Worm (Caenorhabditis elegans): ENCODE data around the gene slc-9B.2.

slc-9B.2 gene

ce11 chrV:16333412-16333811, 5.4 kb upstream of the slc-9B.2 start, which contains the start of gene srh-167:
Gene srh-167 (plus strand): TSS chrV:16333712.
- no peak for TF ChIP-seq W03F9.2 (tag; optimal IDR thresholded peaks at IDR 0.05)
- TF ChIP-seq dao-5 (tag; optimal IDR thresholded peaks at IDR 0.05), result no peak
- TF ChIP-seq him-1 (tag; optimal IDR thresholded peaks at IDR 0.05), result no peak

- TF ChIP-seq dao-5 (tag; optimal IDR thresholded peaks at IDR 0.05), result no peak
- no peak for TF ChIP-seq him-1 (tag; optimal IDR thresholded peaks at IDR 0.05)
- no peak for TF ChIP-seq W03F9.2 (tag; optimal IDR thresholded peaks at IDR 0.05)
Measured at ce11 chrV:16336326-16336725, 2.5 kb upstream of the slc-9B.2 start, which contains the start of gene srw-87. Gene srw-87 (plus strand): TSS chrV:16336626.

DNA sequence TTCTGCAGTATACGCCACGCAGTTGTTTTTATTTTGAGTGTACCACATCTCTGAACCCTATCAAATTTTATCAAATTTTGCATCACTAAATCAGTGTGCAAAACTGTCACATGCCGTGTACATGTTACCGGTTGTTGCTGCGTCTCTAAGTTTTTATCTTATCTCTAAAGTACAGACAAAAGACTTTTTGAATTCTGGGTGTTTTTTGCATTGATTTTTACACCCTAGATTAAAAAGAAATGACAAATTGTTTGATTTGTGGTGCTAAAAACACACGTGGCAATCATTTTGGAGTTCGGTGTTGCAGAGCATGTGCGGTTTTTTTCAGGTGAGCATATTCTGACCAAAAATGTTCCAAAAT, 3.4 kb downstream of the slc-9B.2 start, which contains the start of gene nhr-193:
Gene nhr-193 (plus strand): TSS at position 51 of the 361 bp plus-strand sequence.
- TF ChIP-seq dao-5 (tag; optimal IDR thresholded peaks at IDR 0.05), result no peak
- no peak for TF ChIP-seq him-1 (tag; optimal IDR thresholded peaks at IDR 0.05)
- no peak for TF ChIP-seq W03F9.2 (tag; optimal IDR thresholded peaks at IDR 0.05)

- TF ChIP-seq him-1 (tag; optimal IDR thresholded peaks at IDR 0.05), result no peak
Measured at ce11 chrV:16346406-16347108, 7.7 kb downstream of the slc-9B.2 start, which contains the start of the genes W08G11.5 and W08G11.1. Gene W08G11.5 (minus strand): TSS chrV:16346506. Gene W08G11.1 (plus strand): TSS chrV:16347058.

DNA sequence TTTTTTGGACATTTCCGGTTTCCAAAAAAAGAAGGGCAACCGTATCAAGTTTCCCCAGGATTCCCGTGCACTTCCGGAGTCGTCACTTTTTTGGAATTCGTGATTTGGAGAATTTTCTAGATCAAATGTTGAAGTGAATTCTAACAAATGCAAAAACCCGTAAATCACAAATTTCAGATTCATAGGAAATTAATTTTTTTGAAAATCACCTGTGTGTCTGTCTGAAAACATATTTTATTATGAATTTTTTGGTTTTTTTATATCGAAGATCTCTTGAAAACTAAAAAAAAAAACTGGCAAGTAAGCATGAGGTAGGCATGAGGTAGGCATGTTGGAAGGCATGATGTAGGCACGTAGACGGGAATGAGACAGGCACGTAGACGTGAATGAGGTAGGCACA, 11.2 kb downstream of the slc-9B.2 start:
- TF ChIP-seq him-1 (tag; optimal IDR thresholded peaks at IDR 0.05) (no peak), dao-5 (tag; optimal IDR thresholded peaks at IDR 0.05) (no peak), W03F9.2 (tag; optimal IDR thresholded peaks at IDR 0.05) (no peak)

ce11 chrV:16350775-16351378, 12.0 kb downstream of the slc-9B.2 start:
- TF ChIP-seq dao-5 (tag; optimal IDR thresholded peaks at IDR 0.05), result no peak
- no peak for TF ChIP-seq W03F9.2 (tag; optimal IDR thresholded peaks at IDR 0.05)
- peak; percentile 81 for TF ChIP-seq him-1 (tag; optimal IDR thresholded peaks at IDR 0.05)

DNA sequence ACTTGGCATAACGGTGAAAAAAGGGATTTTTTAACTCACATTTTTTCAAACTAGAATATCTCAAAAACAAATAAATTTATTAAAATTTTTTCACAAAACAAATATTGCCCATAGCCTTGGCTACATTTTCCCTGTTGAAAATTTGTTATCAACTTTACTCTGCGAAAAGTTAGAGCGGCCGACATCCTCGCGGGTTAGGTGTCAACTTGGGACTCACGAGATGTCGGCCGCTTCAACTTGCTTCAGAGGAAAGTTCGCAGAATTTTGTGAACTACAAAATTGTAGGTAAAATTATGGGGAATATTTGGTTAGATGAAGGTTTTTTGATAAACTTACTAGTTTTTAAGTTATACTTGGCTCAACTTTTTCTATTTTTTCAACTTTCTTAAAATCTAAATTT, 12.9 kb downstream of the slc-9B.2 start:
- TF ChIP-seq him-1 (tag; optimal IDR thresholded peaks at IDR 0.05) (no peak), W03F9.2 (tag; optimal IDR thresholded peaks at IDR 0.05) (no peak), dao-5 (tag; optimal IDR thresholded peaks at IDR 0.05) (no peak)

DNA sequence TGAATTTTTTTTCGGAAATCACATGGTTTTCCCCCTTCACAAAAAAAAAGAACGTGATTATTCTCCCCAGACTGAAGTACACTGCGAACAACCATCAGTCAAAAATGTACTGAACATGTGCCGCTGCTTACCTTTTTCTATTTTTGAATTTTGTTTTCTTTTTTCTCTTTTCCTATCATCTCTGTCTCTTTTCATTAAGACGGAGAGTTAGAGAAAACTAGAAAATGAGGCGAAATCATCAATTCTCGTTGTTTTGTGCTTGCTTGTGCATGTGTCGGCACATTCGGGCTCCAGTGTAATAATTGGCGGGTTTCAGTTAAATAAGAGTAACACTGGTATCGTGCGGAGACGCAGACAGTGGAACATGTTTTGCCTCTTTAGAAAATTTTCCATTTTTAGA, 13.4 kb downstream of the slc-9B.2 start:
- TF ChIP-seq W03F9.2 (tag; optimal IDR thresholded peaks at IDR 0.05) (peak; percentile 17), dao-5 (tag; optimal IDR thresholded peaks at IDR 0.05) (no peak), him-1 (tag; optimal IDR thresholded peaks at IDR 0.05) (no peak)

DNA sequence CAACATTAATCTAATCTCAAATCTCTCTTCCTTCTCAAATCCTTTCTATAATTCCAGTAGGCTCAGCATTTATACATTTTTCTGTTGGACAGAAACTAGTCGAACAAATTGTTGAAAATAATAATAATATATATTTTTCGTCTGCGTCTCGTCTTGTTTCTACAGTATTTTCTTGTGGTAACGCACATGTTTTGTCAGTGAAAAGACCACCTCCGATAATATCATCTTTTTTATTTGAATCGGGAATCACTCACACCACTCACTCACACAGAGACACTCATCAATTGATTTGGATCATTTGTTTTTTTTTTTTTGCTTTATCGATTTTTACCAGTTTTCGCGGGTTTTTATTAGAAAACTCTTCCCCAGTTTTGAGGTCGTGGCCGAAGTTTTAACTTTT, 15.8 kb downstream of the slc-9B.2 start:
- TF ChIP-seq W03F9.2 (tag; optimal IDR thresholded peaks at IDR 0.05), result no peak
- TF ChIP-seq him-1 (tag; optimal IDR thresholded peaks at IDR 0.05), result no peak
- no peak for TF ChIP-seq dao-5 (tag; optimal IDR thresholded peaks at IDR 0.05)

- TF ChIP-seq dao-5 (tag; optimal IDR thresholded peaks at IDR 0.05) (no peak), W03F9.2 (tag; optimal IDR thresholded peaks at IDR 0.05) (peak; percentile 64), him-1 (tag; optimal IDR thresholded peaks at IDR 0.05) (peak; percentile 86)
Measured at ce11 chrV:16355941-16356340, 17.1 kb downstream of the slc-9B.2 start.

DNA sequence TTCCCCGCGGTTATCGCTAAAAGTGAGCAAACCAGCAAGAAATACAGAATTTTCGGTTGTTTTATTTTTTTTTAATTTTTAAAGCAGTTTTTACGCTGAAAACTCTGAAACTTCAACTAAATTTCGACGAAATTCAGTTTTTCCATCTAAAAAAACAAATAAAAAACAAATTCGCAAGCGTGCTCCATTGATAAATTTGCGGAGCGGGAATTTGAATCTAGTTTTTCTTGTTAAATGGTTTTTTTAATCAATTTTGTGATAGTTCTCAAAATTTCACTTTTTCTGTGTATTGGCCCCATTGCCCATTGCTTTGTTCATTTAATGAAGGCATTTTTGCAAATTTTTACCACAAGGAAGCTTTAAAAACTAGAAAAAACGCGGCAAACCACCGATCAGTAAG, 18.0 kb downstream of the slc-9B.2 start:
- no peak for TF ChIP-seq him-1 (tag; optimal IDR thresholded peaks at IDR 0.05)
- TF ChIP-seq W03F9.2 (tag; optimal IDR thresholded peaks at IDR 0.05), result no peak

DNA sequence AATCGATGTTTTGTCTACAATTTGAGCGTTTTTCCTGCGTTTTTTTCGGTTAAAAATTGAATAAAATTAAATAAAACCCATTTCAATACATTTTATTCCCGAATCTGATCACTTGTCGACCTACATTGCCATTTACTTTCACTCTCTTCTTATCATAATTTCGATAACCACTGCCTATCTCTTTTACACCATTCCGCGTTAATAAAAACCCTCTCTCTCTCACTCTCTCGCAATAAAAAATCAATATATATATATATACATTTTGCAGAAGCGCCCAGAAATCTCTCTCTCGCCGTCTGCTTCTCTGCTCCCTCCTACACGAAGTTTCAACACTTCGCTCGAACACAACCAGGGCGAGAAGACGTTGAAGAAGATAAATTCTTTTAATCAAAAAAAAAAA, 18.4 kb downstream of the slc-9B.2 start, which contains the start of gene pptr-1:
Gene pptr-1 (plus strand): TSS at position 269 of the 400 bp plus-strand sequence.
- no peak for TF ChIP-seq dao-5 (tag; optimal IDR thresholded peaks at IDR 0.05)
- TF ChIP-seq W03F9.2 (tag; optimal IDR thresholded peaks at IDR 0.05), result no peak
- TF ChIP-seq him-1 (tag; optimal IDR thresholded peaks at IDR 0.05), result no peak

DNA sequence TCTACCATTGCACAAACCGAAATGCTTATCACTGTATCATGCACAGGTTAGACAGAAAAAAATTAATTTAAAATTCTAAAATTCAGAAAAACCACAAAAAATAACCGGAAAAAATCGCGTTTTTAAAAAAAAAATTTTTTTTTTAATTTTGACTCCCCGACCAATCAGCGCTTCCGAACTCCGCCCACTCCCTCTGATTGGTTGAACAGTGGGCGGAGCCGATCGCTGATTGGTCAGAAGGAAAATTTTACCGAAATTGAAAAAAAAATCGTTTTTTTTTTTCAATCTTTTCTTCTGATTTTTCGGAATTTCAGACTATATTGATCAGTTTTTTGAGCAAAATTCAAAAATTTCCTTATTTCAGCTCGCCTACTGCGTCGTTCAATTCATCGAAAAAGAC, 22.5 kb downstream of the slc-9B.2 start:
- TF ChIP-seq him-1 (tag; optimal IDR thresholded peaks at IDR 0.05) (no peak), W03F9.2 (tag; optimal IDR thresholded peaks at IDR 0.05) (no peak)

DNA sequence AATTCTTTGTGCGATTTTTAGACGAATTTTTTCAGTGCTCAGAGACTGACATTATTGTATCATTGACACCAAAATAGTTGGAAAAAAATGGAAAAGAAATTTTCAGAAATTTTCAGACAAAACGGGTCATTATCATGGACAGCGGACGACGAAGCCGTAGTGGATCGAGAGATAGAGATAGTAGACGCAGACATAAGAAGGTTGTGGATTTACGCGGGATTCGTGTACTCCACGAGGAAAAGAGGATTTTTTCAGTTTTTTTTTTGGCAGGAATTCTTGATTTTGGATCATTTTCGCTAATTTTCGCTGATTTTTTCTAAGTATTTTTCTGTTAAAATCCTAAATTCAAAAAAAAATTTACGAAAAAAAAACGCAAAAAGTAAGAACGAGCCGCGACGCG, 28.7 kb downstream of the slc-9B.2 start, which contains the start of gene W08G11.3:
Gene W08G11.3 (plus strand): TSS at position 107 of the 400 bp plus-strand sequence.
- no peak for TF ChIP-seq W03F9.2 (tag; optimal IDR thresholded peaks at IDR 0.05)
- TF ChIP-seq dao-5 (tag; optimal IDR thresholded peaks at IDR 0.05), result no peak
- TF ChIP-seq him-1 (tag; optimal IDR thresholded peaks at IDR 0.05), result no peak
